Worm (Caenorhabditis elegans) whole organism, young adult: Measurements from ENCODE around the gene tpan-1.

Source experiments
- C17E4.6 ChIP-seq: fragments of 200-800 bp; sonication (Bioruptor generic); IDR thresholded peaks from 2 replicates; pipeline ENCODE4 v1.3.6; 2022; ENCODE audit warnings: missing genetic modification reagents, missing genetic modification characterization, missing compliant biosample characterization
- D2030.7 ChIP-seq: fragments of 200-800 bp; sonication (Bioruptor generic); IDR thresholded peaks from 2 replicates; pipeline ENCODE4 v1.3.6; 2022; ENCODE audit warnings: missing genetic modification reagents, missing genetic modification characterization, missing compliant biosample characterization
- F23B12.7 ChIP-seq: sonication (generic microtip); optimal IDR thresholded peaks from 2 replicates; lab custom pipeline; 2017; ENCODE audit warnings: missing genetic modification characterization, mild to moderate bottlenecking, missing compliant biosample characterization, antibody characterized with exemption, moderate library complexity; ENCODE audit not compliant: insufficient read depth
- F33H1.4 ChIP-seq: fragments of 200-800 bp; sonication (Bioruptor generic); IDR thresholded peaks from 2 replicates; pipeline ENCODE4 v1.3.6; 2022; ENCODE audit warnings: missing genetic modification reagents, missing genetic modification characterization, missing compliant biosample characterization
- Y53F4B.3 ChIP-seq: fragments of 200-800 bp; sonication (Bioruptor generic); IDR thresholded peaks from 2 replicates; pipeline ENCODE4 v1.3.6; 2022; ENCODE audit warnings: missing genetic modification reagents, missing genetic modification characterization, missing compliant biosample characterization
- Y53G8AR.9 ChIP-seq: fragments of 200-800 bp; sonication (Bioruptor generic); conservative IDR thresholded peaks from 2 replicates; pipeline ENCODE4 v1.3.6; 2022; ENCODE audit warnings: missing genetic modification reagents, missing genetic modification characterization, missing compliant biosample characterization
- Y79H2A.3 ChIP-seq: fragments of 200-800 bp; sonication (Bioruptor generic); conservative IDR thresholded peaks from 2 replicates; pipeline ENCODE4 v1.3.6; 2022; ENCODE audit warnings: missing genetic modification reagents, missing genetic modification characterization, missing compliant biosample characterization
- akir-1 ChIP-seq: fragments of 200-800 bp; sonication (Bioruptor generic); optimal IDR thresholded peaks from 2 replicates; lab custom pipeline; 2018; ENCODE audit warnings: mild to moderate bottlenecking, missing genetic modification characterization, moderate library complexity, missing compliant biosample characterization
- aptf-2 ChIP-seq: fragments of 200-800 bp; sonication (Bioruptor generic); conservative IDR thresholded peaks from 2 replicates; pipeline ENCODE4 v1.3.6; 2022; ENCODE audit warnings: missing genetic modification reagents, missing genetic modification characterization, missing compliant biosample characterization
- athp-1 ChIP-seq: sonication (generic microtip); optimal IDR thresholded peaks from 2 replicates; lab custom pipeline; 2017; ENCODE audit warnings: mild to moderate bottlenecking, missing genetic modification characterization, missing compliant biosample characterization
- bed-1 ChIP-seq: fragments of 200-800 bp; sonication (Bioruptor generic); IDR thresholded peaks from 2 replicates; pipeline ENCODE4 v1.3.6; 2022; ENCODE audit warnings: missing genetic modification reagents, missing genetic modification characterization, missing compliant biosample characterization
- ccch-3 ChIP-seq: fragments of 200-800 bp; sonication (Bioruptor generic); optimal IDR thresholded peaks from 2 replicates; lab custom pipeline; 2018; ENCODE audit warnings: mild to moderate bottlenecking, missing genetic modification characterization, missing compliant biosample characterization
- cebp-1 ChIP-seq, 2 experiments: fragments of 200-800 bp in 1 of 2; sonication (Bioruptor generic) in 1 of 2; sonication (generic microtip) in 1 of 2; IDR thresholded peaks in 1 of 2; optimal IDR thresholded peaks in 1 of 2; 2 replicates each; pipeline versions ENCODE4 v1.3.6 to Lab custom; 2017 to 2022; ENCODE audit warnings: missing compliant biosample characterization in 2 of 2, missing genetic modification characterization in 2 of 2, mild to moderate bottlenecking in 1 of 2, missing genetic modification reagents in 1 of 2, moderate library complexity in 1 of 2
- ceh-58 ChIP-seq: fragments of 200-800 bp; sonication (Bioruptor generic); IDR thresholded peaks from 2 replicates; pipeline ENCODE4 v1.3.6; 2022; ENCODE audit warnings: missing genetic modification characterization, missing compliant biosample characterization
- egl-18 ChIP-seq: fragments of 200-800 bp; sonication (Bioruptor generic); IDR thresholded peaks from 2 replicates; pipeline ENCODE4 v1.3.6; 2022; ENCODE audit warnings: missing genetic modification reagents, missing genetic modification characterization, missing compliant biosample characterization
- fkh-3 ChIP-seq: sonication (generic microtip); optimal IDR thresholded peaks from 2 replicates; lab custom pipeline; 2016; ENCODE audit warnings: mild to moderate bottlenecking, missing genetic modification characterization, missing compliant biosample characterization
- gei-17 ChIP-seq: fragments of 200-800 bp; sonication (Bioruptor generic); optimal IDR thresholded peaks from 2 replicates; lab custom pipeline; 2018; ENCODE audit warnings: mild to moderate bottlenecking, missing genetic modification characterization, missing compliant biosample characterization
- hlh-12 ChIP-seq: sonication (generic microtip); optimal IDR thresholded peaks from 2 replicates; lab custom pipeline; 2016; ENCODE audit warnings: missing genetic modification characterization, missing compliant biosample characterization
- hmg-20 ChIP-seq: fragments of 200-800 bp; sonication (Bioruptor generic); IDR thresholded peaks from 2 replicates; pipeline ENCODE4 v1.3.6; 2022; ENCODE audit warnings: missing genetic modification reagents, missing genetic modification characterization, missing compliant biosample characterization
- let-607 ChIP-seq, 2 experiments: fragments of 200-800 bp in 1 of 2; sonication (Bioruptor generic) in 1 of 2; sonication (generic microtip) in 1 of 2; optimal IDR thresholded peaks; 2 replicates each; lab custom pipeline; 2016 to 2018; ENCODE audit warnings: mild to moderate bottlenecking in 2 of 2, missing compliant biosample characterization in 2 of 2, missing genetic modification characterization in 2 of 2, moderate library complexity in 2 of 2, missing genotype in 1 of 2
- lin-35 ChIP-seq, 3 experiments: fragments of 150-350 bp in 2 of 3; sonication (generic microtip) in 1 of 3; optimal IDR thresholded peaks; 2 replicates each; lab custom pipeline; 2014 to 2018; ENCODE audit warnings: missing biosample characterization in 3 of 3, missing genetic modification characterization in 3 of 3, missing genetic modification reagents in 3 of 3
- lin-54 ChIP-seq: fragments of 200-800 bp; sonication (Bioruptor generic); optimal IDR thresholded peaks from 2 replicates; lab custom pipeline; 2018; ENCODE audit warnings: mild to moderate bottlenecking, missing genetic modification characterization, missing compliant biosample characterization
- madf-10 ChIP-seq: sonication (generic microtip); optimal IDR thresholded peaks from 2 replicates; lab custom pipeline; 2016; ENCODE audit warnings: mild to moderate bottlenecking, missing genetic modification characterization, missing compliant biosample characterization
- madf-3 ChIP-seq: fragments of 200-800 bp; sonication (Bioruptor generic); IDR thresholded peaks from 2 replicates; pipeline ENCODE4 v1.3.6; 2022; ENCODE audit warnings: missing genetic modification reagents, missing genetic modification characterization, missing compliant biosample characterization
- mcd-1 ChIP-seq: fragments of 200-800 bp; sonication (Bioruptor generic); IDR thresholded peaks from 2 replicates; pipeline ENCODE4 v1.3.6; 2022; ENCODE audit warnings: missing genetic modification reagents, missing genetic modification characterization, missing compliant biosample characterization
- nhr-120 ChIP-seq: fragments of 200-800 bp; sonication (Bioruptor generic); IDR thresholded peaks from 2 replicates; pipeline ENCODE4 v1.3.6; 2022; ENCODE audit warnings: missing genetic modification characterization, missing compliant biosample characterization
- nhr-80 ChIP-seq: sonication (generic microtip); optimal IDR thresholded peaks from 2 replicates; lab custom pipeline; 2016; ENCODE audit warnings: missing genetic modification characterization, missing compliant biosample characterization
- rcor-1 ChIP-seq: fragments of 200-800 bp; sonication (Bioruptor generic); IDR thresholded peaks from 2 replicates; pipeline ENCODE4 v1.3.6; 2022; ENCODE audit warnings: missing genetic modification reagents, missing genetic modification characterization, missing compliant biosample characterization
- snpc-1.3 ChIP-seq: sonication (generic microtip); optimal IDR thresholded peaks from 2 replicates; lab custom pipeline; 2017; ENCODE audit warnings: missing genetic modification characterization, mild to moderate bottlenecking, missing compliant biosample characterization, antibody characterized with exemption, moderate library complexity, missing genotype, missing genetic modification reagents; ENCODE audit not compliant: insufficient read depth
- tlf-1 ChIP-seq: fragments of 200-800 bp; sonication (Bioruptor generic); optimal IDR thresholded peaks from 2 replicates; lab custom pipeline; 2018; ENCODE audit warnings: mild to moderate bottlenecking, missing genetic modification characterization, missing compliant biosample characterization
- zfh-2 ChIP-seq: fragments of 200-800 bp; sonication (Bioruptor generic); conservative IDR thresholded peaks from 2 replicates; pipeline ENCODE4 v1.3.6; 2022; ENCODE audit warnings: missing genetic modification reagents, missing genetic modification characterization, missing compliant biosample characterization
- ztf-25 ChIP-seq: fragments of 200-800 bp; sonication (Bioruptor generic); IDR thresholded peaks from 2 replicates; pipeline ENCODE4 v1.3.6; 2022; ENCODE audit warnings: missing genetic modification reagents, missing genetic modification characterization, missing compliant biosample characterization
- ztf-26 ChIP-seq: sonication (generic microtip); optimal IDR thresholded peaks from 2 replicates; lab custom pipeline; 2017; ENCODE audit warnings: missing genetic modification characterization, missing compliant biosample characterization
- ztf-3 ChIP-seq: fragments of 200-800 bp; sonication (Bioruptor generic); optimal IDR thresholded peaks from 2 replicates; lab custom pipeline; 2018; ENCODE audit warnings: mild to moderate bottlenecking, missing genetic modification characterization, missing compliant biosample characterization

tpan-1 gene

DNA sequence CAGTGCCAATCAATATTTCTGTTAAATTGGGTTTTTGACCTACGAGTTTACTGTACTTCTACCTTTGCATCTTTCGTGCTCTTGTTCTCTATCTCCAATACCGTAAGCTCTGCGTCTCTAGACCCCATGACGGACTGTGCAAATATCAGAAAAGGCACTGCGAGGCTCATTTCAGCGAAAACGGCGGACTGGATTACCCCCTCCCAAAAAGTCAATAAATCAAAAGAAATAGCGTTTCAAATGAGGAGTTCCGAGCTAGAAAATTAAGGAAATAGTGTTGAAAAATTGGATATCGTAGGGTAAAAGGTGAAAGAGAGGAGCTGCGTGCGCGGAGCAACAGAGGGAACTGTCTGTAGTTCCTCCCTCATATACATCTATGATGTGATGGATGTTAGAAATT is 27.5 kb upstream of the tpan-1 start:
- TF ChIP-seq ztf-3 (no peak), bed-1 (GFP tag; lab: Robert Waterston, UW) (no peak), lin-35 (GFP tag; optimal IDR thresholded peaks at IDR 0.05; lab: Kevin White, UChicago) (no peak), rcor-1 (no peak), F23B12.7 (tag; lab: Kevin White, UChicago) (no peak), mcd-1 (GFP tag; lab: Robert Waterston, UW) (no peak), ceh-58 (no peak), ztf-25 (GFP tag; lab: Robert Waterston, UW) (no peak)

DNA sequence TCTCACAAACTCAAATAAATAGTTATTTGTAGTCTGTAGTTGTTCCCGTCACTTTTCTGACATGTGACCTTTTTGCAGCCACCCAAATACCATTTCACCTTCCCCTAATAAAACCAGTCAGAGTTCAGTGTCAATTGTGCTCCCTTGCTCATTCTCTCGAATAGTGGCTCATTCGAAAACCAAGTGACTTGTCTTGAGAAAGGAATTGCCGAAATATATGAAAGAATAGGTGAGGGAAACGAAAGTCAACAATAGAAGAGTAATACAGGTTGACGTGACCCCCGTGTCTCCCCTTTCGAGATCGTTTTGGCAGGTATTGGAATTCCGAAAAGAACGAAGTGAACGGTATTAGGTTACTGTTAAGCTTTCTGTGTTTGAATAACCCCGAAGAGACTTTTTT is 26.1 kb upstream of the tpan-1 start:
- no peak for TF ChIP-seq hmg-20 (GFP tag; lab: Robert Waterston, UW)
- no peak for TF ChIP-seq athp-1 (tag; lab: Kevin White, UChicago)
- TF ChIP-seq gei-17, result no peak
- TF ChIP-seq fkh-3 (tag; lab: Kevin White, UChicago), result no peak
- no peak for TF ChIP-seq ccch-3
- no peak for TF ChIP-seq madf-3 (GFP tag; lab: Robert Waterston, UW)
- TF ChIP-seq lin-54 (GFP tag; lab: Kevin White, UChicago), result no peak
- TF ChIP-seq aptf-2 (GFP tag; lab: Robert Waterston, UW), result no peak
- no peak for TF ChIP-seq hlh-12
- no peak for TF ChIP-seq zfh-2 (GFP tag; lab: Robert Waterston, UW)
- TF ChIP-seq madf-10 (tag; lab: Kevin White, UChicago), result no peak
- no peak for TF ChIP-seq C17E4.6
- TF ChIP-seq nhr-120, result no peak
- TF ChIP-seq bed-1 (GFP tag; lab: Robert Waterston, UW), result no peak
- TF ChIP-seq Y53F4B.3 (GFP tag; lab: Robert Waterston, UW), result no peak
- TF ChIP-seq cebp-1 (GFP tag; IDR thresholded peaks at IDR 0.05; lab: Robert Waterston, UW), result no peak
- TF ChIP-seq cebp-1 (tag; optimal IDR thresholded peaks at IDR 0.05; lab: Kevin White, UChicago), result no peak

DNA sequence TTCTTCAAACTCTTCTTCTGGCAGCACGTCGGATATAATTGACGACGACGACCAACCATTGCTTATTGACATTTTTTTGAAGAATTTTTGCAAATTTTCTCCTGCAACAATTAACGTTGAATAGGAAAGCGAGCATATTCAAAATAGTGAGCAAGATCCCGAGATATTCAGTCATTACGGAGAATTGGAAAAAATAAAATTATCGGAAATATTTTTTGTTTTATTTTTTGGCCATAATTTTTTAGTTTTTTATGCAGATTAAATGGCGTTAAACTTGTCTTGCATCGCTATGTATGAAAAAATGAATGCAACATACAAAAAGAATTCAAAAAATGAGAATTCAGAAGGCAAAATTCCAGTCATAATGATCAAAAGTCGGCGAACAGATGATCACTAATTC is 19.2 kb upstream of the tpan-1 start, which contains the start of gene elp-1:
Gene elp-1, minus strand, starts transcription at position 101 of the 400 bp plus-strand sequence.
- no peak for TF ChIP-seq D2030.7 (GFP tag; lab: Robert Waterston, UW)
- no peak for TF ChIP-seq akir-1 (GFP tag; lab: Kevin White, UChicago)
- TF ChIP-seq snpc-1.3 (tag; lab: Kevin White, UChicago), result no peak
- no peak for TF ChIP-seq Y79H2A.3
- no peak for TF ChIP-seq madf-3 (GFP tag; lab: Robert Waterston, UW)
- no peak for TF ChIP-seq egl-18

DNA sequence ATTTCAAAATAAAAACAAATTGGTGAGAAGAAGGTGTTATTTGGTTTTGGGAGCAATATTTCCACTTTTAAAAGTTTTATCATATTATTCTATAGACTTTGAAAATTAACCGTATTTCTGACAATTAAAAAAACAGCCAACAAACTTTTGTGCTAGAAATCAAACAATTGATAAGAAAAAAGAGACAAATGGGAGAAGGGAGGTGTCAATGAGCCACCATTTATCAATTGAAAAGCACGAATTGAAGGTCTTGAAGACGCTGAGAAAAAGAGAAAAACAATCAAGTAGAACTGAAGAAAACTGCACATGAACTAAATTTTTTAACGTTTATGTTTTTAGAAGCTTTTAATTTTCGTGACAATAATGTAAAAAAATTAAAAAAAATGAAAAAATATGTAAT is 18.5 kb upstream of the tpan-1 start:
- TF ChIP-seq F33H1.4 (GFP tag; lab: Robert Waterston, UW) (no peak), Y53G8AR.9 (no peak), madf-10 (tag; lab: Kevin White, UChicago) (peak; percentile 30), let-607 (tag; optimal IDR thresholded peaks at IDR 0.05; lab: Kevin White, UChicago) (peak in 1 of 2 experiments; percentile 4), tlf-1 (GFP tag; lab: Kevin White, UChicago) (no peak), bed-1 (GFP tag; lab: Robert Waterston, UW) (no peak), ztf-26 (tag; lab: Kevin White, UChicago) (no peak), nhr-80 (tag; lab: Kevin White, UChicago) (peak; percentile 78), F23B12.7 (tag; lab: Kevin White, UChicago) (no peak)
- TF ChIP-seq, all 124 proteins: peak for 3
